Worm (Caenorhabditis elegans): Measurements from ENCODE around the gene ZK945.7.

DNA sequence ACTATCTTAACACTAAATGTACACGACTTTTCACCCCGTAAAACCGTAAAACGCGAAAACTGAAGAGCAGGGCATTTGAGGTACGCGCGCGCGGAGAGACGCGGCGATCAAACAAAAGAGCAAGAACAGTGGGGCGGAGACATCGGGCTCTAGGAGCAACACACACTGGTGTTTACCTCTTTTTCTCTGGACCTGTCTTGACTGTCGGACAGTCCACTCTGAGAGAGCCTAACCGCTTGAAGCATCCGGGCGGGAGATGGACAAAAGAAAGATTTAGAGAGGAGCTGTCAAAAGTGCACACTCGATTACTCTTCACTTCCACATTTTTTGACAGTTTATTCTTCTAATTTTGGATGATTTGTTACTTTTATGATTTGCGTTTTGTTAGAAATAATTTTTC is 28.5 kb upstream of the ZK945.7 start:
- no peak for TF ChIP-seq unc-55 (GFP tag; optimal IDR thresholded peaks at IDR 0.05)
- TF ChIP-seq pqm-1 (tag; optimal IDR thresholded peaks at IDR 0.05), result no peak
- no peak for TF ChIP-seq hlh-15 (tag; optimal IDR thresholded peaks at IDR 0.05)
- no peak for TF ChIP-seq sox-4 (tag; optimal IDR thresholded peaks at IDR 0.05)
- no peak for TF ChIP-seq pha-4 (tag; optimal IDR thresholded peaks at IDR 0.05)
- no peak for TF ChIP-seq ceh-30 (tag; optimal IDR thresholded peaks at IDR 0.05)
- no peak for TF ChIP-seq sox-2 (GFP tag; IDR thresholded peaks at IDR 0.05)
- TF ChIP-seq F13H6.1 (tag; optimal IDR thresholded peaks at IDR 0.05), result no peak
- no peak for TF ChIP-seq K02D7.2 (tag; optimal IDR thresholded peaks at IDR 0.05)
- TF ChIP-seq elt-2 (tag; optimal IDR thresholded peaks at IDR 0.05), result no peak
- TF ChIP-seq mec-3 (tag; optimal IDR thresholded peaks at IDR 0.05; ENCODE audit: borderline replicate concordance), result no peak
- no peak for TF ChIP-seq ama-1 (optimal IDR thresholded peaks at IDR 0.05)
- no peak for TF ChIP-seq pax-1 (tag; optimal IDR thresholded peaks at IDR 0.05)
